Worm (Caenorhabditis elegans) whole organism, midembryonic: ENCODE results near the gene C26B9.1.

Experiments
- T22C8.4 ChIP-seq: fragments of 200-800 bp; sonication (Bioruptor generic); IDR thresholded peaks from 2 replicates; pipeline ENCODE4 v1.3.6; 2022; ENCODE audit warnings: missing genetic modification characterization, missing compliant biosample characterization
- cog-1 ChIP-seq: sonication (generic microtip); optimal IDR thresholded peaks from 2 replicates; lab custom pipeline; 2016; ENCODE audit warnings: missing genetic modification characterization, missing compliant biosample characterization
- flt-1 ChIP-seq: fragments of 200-800 bp; sonication (Bioruptor generic); IDR thresholded peaks from 2 replicates; pipeline ENCODE4 v1.3.6; 2022; ENCODE audit warnings: missing genetic modification characterization, missing compliant biosample characterization
- klf-2 ChIP-seq: fragments of 200-800 bp; sonication (Bioruptor generic); conservative IDR thresholded peaks from 2 replicates; pipeline ENCODE4 v1.3.6; 2022; ENCODE audit warnings: missing genetic modification reagents, missing genetic modification characterization, missing compliant biosample characterization
- med-1 ChIP-seq: sonication (generic microtip); optimal IDR thresholded peaks from 2 replicates; lab custom pipeline; 2017; ENCODE audit warnings: missing genetic modification characterization, mild to moderate bottlenecking, missing compliant biosample characterization, antibody characterized with exemption, missing genetic modification reagents; ENCODE audit not compliant: insufficient read depth
- ztf-23 ChIP-seq: fragments of 200-800 bp; sonication (Bioruptor generic); IDR thresholded peaks from 2 replicates; pipeline ENCODE4 v1.3.6; 2022; ENCODE audit warnings: missing genetic modification reagents, missing genetic modification characterization, missing compliant biosample characterization
- ztf-29 ChIP-seq: fragments of 200-800 bp; sonication (Bioruptor generic); IDR thresholded peaks from 2 replicates; pipeline ENCODE4 v1.3.6; 2022; ENCODE audit warnings: missing genetic modification reagents, missing genetic modification characterization, missing compliant biosample characterization

DNA sequence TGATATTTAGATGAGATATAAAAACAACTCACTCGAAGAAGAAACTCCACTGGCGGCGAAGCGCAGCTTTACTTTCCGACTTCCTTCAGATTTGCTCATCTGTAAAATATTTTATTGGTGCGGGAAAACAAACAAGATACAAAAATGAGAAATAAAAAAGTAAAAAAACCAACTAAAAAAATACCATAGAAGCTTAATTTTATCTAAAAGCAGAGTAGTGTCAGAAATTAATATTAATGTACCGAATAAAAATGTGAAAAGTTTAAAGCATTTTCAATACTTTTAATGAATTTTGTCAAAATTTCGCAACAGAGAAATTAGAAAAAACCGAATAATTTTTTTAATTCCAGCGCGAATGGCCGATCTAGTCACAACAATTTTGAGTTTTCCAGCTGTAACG lies 21.1 kb upstream of the C26B9.1 start, which contains the start of gene sto-2:
- TF ChIP-seq flt-1 (GFP tag; lab: Robert Waterston, UW), result no peak
- no peak for TF ChIP-seq med-1 (GFP tag; lab: Kevin White, UChicago)
- TF ChIP-seq cog-1 (tag; lab: Kevin White, UChicago), result no peak
- TF ChIP-seq ztf-23, result no peak
- no peak for TF ChIP-seq ztf-29 (GFP tag; lab: Robert Waterston, UW)
- TF ChIP-seq klf-2 (GFP tag; lab: Robert Waterston, UW), result no peak
- no peak for TF ChIP-seq T22C8.4
